Worm (Caenorhabditis elegans) whole organism, L4/young adult: ENCODE results near the gene nlp-80.

ENCODE experiments used
- dao-5 ChIP-seq: sonication (generic microtip); optimal IDR thresholded peaks from 2 replicates; lab custom pipeline; 2016; ENCODE audit warnings: missing genotype, missing genetic modification characterization, moderate library complexity, missing compliant biosample characterization
- him-1 ChIP-seq: sonication (generic microtip); optimal IDR thresholded peaks from 2 replicates; lab custom pipeline; 2016; ENCODE audit warnings: missing genotype, missing genetic modification reagents, missing genetic modification characterization, missing compliant biosample characterization

- TF ChIP-seq him-1 (no peak), dao-5 (tag; lab: Kevin White, UChicago) (no peak)
Observed at ce11 chrV:11071453-11071852, 6.0 kb upstream of the nlp-80 start.
